Fruit fly (Drosophila melanogaster) S2 (cell line): ENCODE measurements around the gene CG7706.

Source experiments
- CG8478 ChIP-seq: fragments of >200 bp; optimal IDR thresholded peaks from 2 replicates; lab custom pipeline; 2018
- CTCF ChIP-seq, 2 experiments: fragments of >200 bp; optimal IDR thresholded peaks; 2 replicates each; lab custom pipeline; 2018

dm6 chr3R:18643646-18644045 is 34.0 kb upstream of the CG7706 start:
- TF ChIP-seq CG8478 (no peak), CTCF (optimal IDR thresholded peaks at IDR 0.05; lab: Kevin White, UChicago) (no peak)
